Worm (Caenorhabditis elegans) whole organism, L2 larva: ENCODE results near the gene C30B5.6.

Experiments used
- F13H6.1 ChIP-seq: sonication (generic microtip); optimal IDR thresholded peaks from 2 replicates; lab custom pipeline; 2016; ENCODE audit warnings: missing genetic modification characterization, missing compliant biosample characterization
- nhr-129 ChIP-seq: fragments of 150-350 bp; optimal IDR thresholded peaks from 2 replicates; lab custom pipeline; 2014; ENCODE audit warnings: missing biosample characterization, missing genetic modification characterization
- sma-9 ChIP-seq, 2 experiments: fragments of 150-350 bp in 1 of 2; sonication (generic microtip) in 1 of 2; optimal IDR thresholded peaks; 2 replicates each; lab custom pipeline; 2014 to 2016; ENCODE audit warnings: missing genetic modification characterization in 2 of 2, mild to moderate bottlenecking in 1 of 2, missing biosample characterization in 1 of 2, missing compliant biosample characterization in 1 of 2, missing genetic modification reagents in 1 of 2, moderate library complexity in 1 of 2
- ztf-11 ChIP-seq: sonication (generic microtip); optimal IDR thresholded peaks from 2 replicates; lab custom pipeline; 2017; ENCODE audit warnings: missing biosample characterization, missing genetic modification characterization

C30B5.6 gene

DNA sequence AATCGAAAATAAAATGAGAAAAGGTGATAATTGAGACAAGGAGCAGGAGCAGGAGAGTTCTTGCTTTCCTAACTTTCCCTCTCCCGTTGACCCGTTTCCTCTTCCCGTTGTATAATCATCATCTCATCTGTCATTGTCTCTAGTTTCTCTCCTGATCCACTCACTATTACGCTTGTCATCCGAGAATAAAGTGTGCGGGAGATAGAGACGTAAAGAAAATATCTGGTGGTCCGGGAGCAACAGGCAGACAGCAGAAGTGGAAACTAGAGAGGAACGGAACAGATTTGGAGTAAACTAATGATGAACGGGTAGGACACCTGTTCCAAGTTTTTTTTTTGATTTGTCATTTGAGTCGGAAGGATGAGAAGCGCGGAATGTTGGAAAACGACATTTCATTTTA, 52.2 kb downstream of the C30B5.6 start:
- TF ChIP-seq ztf-11 (tag; lab: Kevin White, UChicago) (no peak), sma-9 (GFP tag; optimal IDR thresholded peaks at IDR 0.05; lab: Kevin White, UChicago) (peak; percentile 16), sma-9 (tag; optimal IDR thresholded peaks at IDR 0.05; lab: Kevin White, UChicago) (no peak), nhr-129 (tag; lab: Kevin White, UChicago) (peak; percentile 43), F13H6.1 (peak; percentile 53)
